Worm (Caenorhabditis elegans) whole organism, L2 larva: Measurements from ENCODE around the gene T13H5.1.

ENCODE experiments used
- C34F6.9 ChIP-seq: fragments of 150-350 bp; optimal IDR thresholded peaks from 2 replicates; lab custom pipeline; 2014; ENCODE audit warnings: missing biosample characterization, missing genetic modification characterization
- R02D3.7 ChIP-seq: fragments of 150-350 bp; optimal IDR thresholded peaks from 2 replicates; lab custom pipeline; 2014; ENCODE audit warnings: missing biosample characterization, missing genetic modification characterization
- Y55F3AM.14 ChIP-seq: fragments of 200-800 bp; sonication (Bioruptor generic); optimal IDR thresholded peaks from 2 replicates; lab custom pipeline; 2018; ENCODE audit warnings: mild to moderate bottlenecking, missing genetic modification characterization, missing compliant biosample characterization
- ZK546.5 ChIP-seq: sonication (generic microtip); optimal IDR thresholded peaks from 2 replicates; lab custom pipeline; 2017; ENCODE audit warnings: missing biosample characterization, missing genetic modification characterization
- aly-2 ChIP-seq: fragments of 150-350 bp; optimal IDR thresholded peaks from 2 replicates; lab custom pipeline; 2014; ENCODE audit warnings: missing biosample characterization, missing genetic modification characterization
- ama-1 ChIP-seq: fragments of 150-350 bp; optimal IDR thresholded peaks from 2 replicates; lab custom pipeline; 2018; ENCODE audit warnings: inconsistent platforms
- blmp-1 ChIP-seq: sonication (generic microtip); optimal IDR thresholded peaks from 2 replicates; lab custom pipeline; 2017; ENCODE audit warnings: missing genetic modification characterization, mild to moderate bottlenecking, missing compliant biosample characterization, antibody characterized with exemption, moderate library complexity; ENCODE audit not compliant: insufficient read depth
- ceh-16 ChIP-seq: fragments of 150-350 bp; optimal IDR thresholded peaks from 2 replicates; lab custom pipeline; 2014; ENCODE audit warnings: missing biosample characterization, missing genetic modification characterization
- ceh-82 ChIP-seq: fragments of 150-350 bp; optimal IDR thresholded peaks from 2 replicates; lab custom pipeline; 2014; ENCODE audit warnings: missing biosample characterization, missing genetic modification characterization
- crh-2 ChIP-seq: sonication (generic microtip); optimal IDR thresholded peaks from 2 replicates; lab custom pipeline; 2017; ENCODE audit warnings: missing biosample characterization, missing genetic modification characterization
- dmd-4 ChIP-seq: sonication (generic microtip); optimal IDR thresholded peaks from 2 replicates; lab custom pipeline; 2017; ENCODE audit warnings: missing biosample characterization, missing genetic modification characterization
- elt-1 ChIP-seq: fragments of 150-350 bp; optimal IDR thresholded peaks from 2 replicates; lab custom pipeline; 2014; ENCODE audit warnings: missing biosample characterization, missing genetic modification characterization
- elt-3 ChIP-seq: sonication (generic microtip); optimal IDR thresholded peaks from 2 replicates; lab custom pipeline; 2017; ENCODE audit warnings: missing biosample characterization, missing genetic modification characterization
- fos-1 ChIP-seq: fragments of 150-350 bp; optimal IDR thresholded peaks from 2 replicates; lab custom pipeline; 2014; ENCODE audit warnings: missing biosample characterization, missing genetic modification characterization
- gmeb-1 ChIP-seq: fragments of 150-350 bp; optimal IDR thresholded peaks from 2 replicates; lab custom pipeline; 2014; ENCODE audit warnings: missing biosample characterization, missing genetic modification characterization
- lin-11 ChIP-seq: fragments of 150-350 bp; sonication (generic microtip); optimal IDR thresholded peaks from 2 replicates; lab custom pipeline; 2014; ENCODE audit warnings: missing biosample characterization, missing genetic modification characterization, inconsistent platforms, mixed read lengths
- lin-13 ChIP-seq: fragments of 150-350 bp; optimal IDR thresholded peaks from 2 replicates; lab custom pipeline; 2014; ENCODE audit warnings: missing biosample characterization, missing genetic modification reagents, missing genetic modification characterization
- lsy-2 ChIP-seq, 2 experiments: fragments of 150-350 bp in 1 of 2; sonication (generic microtip) in 1 of 2; optimal IDR thresholded peaks; 2 replicates each; lab custom pipeline; 2014 to 2017; ENCODE audit warnings: missing biosample characterization in 2 of 2, missing genetic modification characterization in 2 of 2
- mab-5 ChIP-seq: fragments of 150-350 bp; optimal IDR thresholded peaks from 2 replicates; lab custom pipeline; 2014; ENCODE audit warnings: missing biosample characterization, missing genetic modification characterization
- mbf-1 ChIP-seq: sonication (generic microtip); optimal IDR thresholded peaks from 2 replicates; lab custom pipeline; 2017; ENCODE audit warnings: missing biosample characterization, missing genetic modification characterization
- mdl-1 ChIP-seq, 2 experiments: fragments of 150-350 bp in 1 of 2; sonication (generic microtip) in 1 of 2; optimal IDR thresholded peaks; 2 replicates each; lab custom pipeline; 2017; ENCODE audit warnings: missing biosample characterization in 2 of 2, missing genetic modification characterization in 2 of 2
- nhr-10 ChIP-seq: sonication (generic microtip); optimal IDR thresholded peaks from 2 replicates; lab custom pipeline; 2017; ENCODE audit warnings: missing biosample characterization, missing genetic modification characterization
- nhr-11 ChIP-seq: fragments of 150-350 bp; optimal IDR thresholded peaks from 2 replicates; lab custom pipeline; 2014; ENCODE audit warnings: missing biosample characterization, missing genetic modification characterization
- nhr-12 ChIP-seq: fragments of 150-350 bp; optimal IDR thresholded peaks from 2 replicates; lab custom pipeline; 2014; ENCODE audit warnings: missing biosample characterization, missing genetic modification characterization
- nhr-129 ChIP-seq: fragments of 150-350 bp; optimal IDR thresholded peaks from 2 replicates; lab custom pipeline; 2014; ENCODE audit warnings: missing biosample characterization, missing genetic modification characterization
- nhr-21 ChIP-seq: fragments of 150-350 bp; optimal IDR thresholded peaks from 2 replicates; lab custom pipeline; 2014; ENCODE audit warnings: missing biosample characterization, missing genetic modification characterization
- nhr-23 ChIP-seq: fragments of 150-350 bp; optimal IDR thresholded peaks from 2 replicates; lab custom pipeline; 2014; ENCODE audit warnings: missing biosample characterization, missing genetic modification reagents, missing genetic modification characterization
- nhr-25 ChIP-seq: fragments of 150-350 bp; sonication (generic microtip); optimal IDR thresholded peaks from 3 replicates; lab custom pipeline; 2014; ENCODE audit warnings: missing biosample characterization, missing genetic modification characterization
- nhr-6 ChIP-seq: fragments of 150-350 bp; optimal IDR thresholded peaks from 2 replicates; lab custom pipeline; 2014; ENCODE audit warnings: missing biosample characterization, missing genetic modification characterization
- nhr-77 ChIP-seq: fragments of 150-350 bp; optimal IDR thresholded peaks from 2 replicates; lab custom pipeline; 2014; ENCODE audit warnings: missing biosample characterization, missing genetic modification characterization
- peb-1 ChIP-seq: fragments of 150-350 bp; optimal IDR thresholded peaks from 2 replicates; lab custom pipeline; 2014; ENCODE audit warnings: missing biosample characterization, missing genetic modification characterization
- sma-9 ChIP-seq, 2 experiments: fragments of 150-350 bp in 1 of 2; sonication (generic microtip) in 1 of 2; optimal IDR thresholded peaks; 2 replicates each; lab custom pipeline; 2014 to 2016; ENCODE audit warnings: missing genetic modification characterization in 2 of 2, mild to moderate bottlenecking in 1 of 2, missing biosample characterization in 1 of 2, missing compliant biosample characterization in 1 of 2, missing genetic modification reagents in 1 of 2, moderate library complexity in 1 of 2
- snpc-4 ChIP-seq: fragments of 150-350 bp; optimal IDR thresholded peaks from 2 replicates; lab custom pipeline; 2014; ENCODE audit warnings: missing biosample characterization, missing genetic modification characterization
- unc-39 ChIP-seq: fragments of 150-350 bp; optimal IDR thresholded peaks from 2 replicates; lab custom pipeline; 2014; ENCODE audit warnings: missing biosample characterization, missing genetic modification characterization
- unc-55 ChIP-seq: fragments of 150-350 bp; sonication (generic microtip); optimal IDR thresholded peaks from 3 replicates; lab custom pipeline; 2014; ENCODE audit warnings: missing biosample characterization, missing genetic modification reagents, missing genetic modification characterization
- unc-62 ChIP-seq: fragments of 150-350 bp; optimal IDR thresholded peaks from 2 replicates; lab custom pipeline; 2014; ENCODE audit warnings: missing biosample characterization, missing genetic modification reagents, missing genetic modification characterization
- zag-1 ChIP-seq: fragments of 150-350 bp; optimal IDR thresholded peaks from 2 replicates; lab custom pipeline; 2014; ENCODE audit warnings: missing biosample characterization, missing genetic modification characterization
- ztf-1 ChIP-seq: fragments of 200-800 bp; sonication (Bioruptor generic); conservative IDR thresholded peaks from 2 replicates; pipeline ENCODE4 v1.3.6; 2022; ENCODE audit warnings: missing genetic modification characterization, missing compliant biosample characterization
- ztf-11 ChIP-seq: sonication (generic microtip); optimal IDR thresholded peaks from 2 replicates; lab custom pipeline; 2017; ENCODE audit warnings: missing biosample characterization, missing genetic modification characterization
- ztf-4 ChIP-seq: fragments of 150-350 bp; optimal IDR thresholded peaks from 2 replicates; lab custom pipeline; 2014; ENCODE audit warnings: missing biosample characterization, missing genetic modification characterization

T13H5.1 gene

DNA sequence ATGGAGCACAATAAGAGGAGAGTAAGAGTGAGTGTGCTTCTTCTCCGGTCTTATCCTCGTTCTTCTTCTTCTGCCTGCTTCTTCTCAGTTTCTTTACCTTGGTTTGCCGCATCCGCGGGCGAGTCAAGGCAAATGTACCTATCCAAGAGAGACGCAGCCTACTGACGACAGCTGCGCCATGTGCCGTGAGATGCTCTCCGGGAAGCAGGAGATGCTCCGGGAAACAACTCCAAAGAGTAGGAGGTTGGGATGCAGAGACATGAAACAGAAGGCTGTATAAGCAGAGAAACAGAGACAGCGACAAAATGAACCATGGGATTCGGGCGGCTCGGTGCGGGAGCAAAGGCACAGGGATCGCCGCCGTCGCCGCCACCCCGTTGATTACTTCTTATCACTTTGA lies 9.8 kb downstream of the T13H5.1 start (continued):
- no peak for TF ChIP-seq ztf-11 (tag; lab: Kevin White, UChicago)
- TF ChIP-seq aly-2 = no peak
- TF ChIP-seq nhr-6 (tag; lab: Kevin White, UChicago) = no peak
- peak; percentile 34 for TF ChIP-seq C34F6.9 (tag; lab: Kevin White, UChicago)
- TF ChIP-seq sma-9 (GFP tag; optimal IDR thresholded peaks at IDR 0.05; lab: Kevin White, UChicago) = peak; percentile 35
- no peak for TF ChIP-seq sma-9 (tag; optimal IDR thresholded peaks at IDR 0.05; lab: Kevin White, UChicago)
- TF ChIP-seq dmd-4 (tag; lab: Kevin White, UChicago) = no peak

DNA sequence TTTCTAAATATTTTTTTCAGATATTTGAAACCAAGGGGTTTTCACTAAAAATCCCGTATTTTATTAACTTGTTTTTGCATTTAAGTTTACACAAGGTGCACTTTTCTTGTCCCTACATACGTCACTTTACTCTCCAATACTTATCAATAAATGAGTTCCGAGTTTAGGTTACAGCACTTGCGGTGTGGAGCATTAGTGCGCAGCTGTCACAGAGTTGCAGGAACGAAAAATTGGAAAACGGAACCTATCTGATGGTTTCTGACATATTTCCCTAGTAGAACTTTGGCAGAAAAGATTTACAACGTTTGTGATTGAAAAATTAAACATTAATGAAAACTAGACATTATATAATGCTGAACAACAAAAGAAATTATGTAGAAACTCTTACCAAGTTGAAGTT lies 10.7 kb downstream of the T13H5.1 start:
- no peak for TF ChIP-seq ama-1 (lab: Kevin White, UChicago)
- TF ChIP-seq, all 48 proteins: peak for 0

DNA sequence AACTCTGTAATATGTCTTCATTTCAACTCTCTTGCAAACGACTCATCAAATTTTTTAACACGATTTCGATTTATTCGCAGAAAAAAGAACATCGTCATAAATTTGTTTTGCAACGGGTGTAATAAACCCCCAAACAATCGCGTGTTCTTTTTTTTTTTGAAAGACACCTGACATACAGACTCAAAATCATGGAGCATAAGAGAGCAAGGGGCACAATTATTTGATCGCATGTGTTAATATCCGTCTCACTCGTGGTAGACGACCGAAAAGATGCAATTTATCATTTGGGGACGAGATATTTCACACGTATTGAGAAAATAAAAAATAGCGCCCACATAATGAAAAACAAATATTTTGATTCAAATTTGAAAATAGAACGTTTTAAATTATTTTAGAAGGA lies 12.7 kb downstream of the T13H5.1 start:
- TF ChIP-seq lsy-2 (tag; optimal IDR thresholded peaks at IDR 0.05; lab: Kevin White, UChicago) = peak in 1 of 2 experiments; percentile 0
- peak; percentile 17 for TF ChIP-seq sma-9 (GFP tag; optimal IDR thresholded peaks at IDR 0.05; lab: Kevin White, UChicago)
- TF ChIP-seq sma-9 (tag; optimal IDR thresholded peaks at IDR 0.05; lab: Kevin White, UChicago) = no peak
- TF ChIP-seq nhr-129 (tag; lab: Kevin White, UChicago) = peak; percentile 20
- no peak for TF ChIP-seq dmd-4 (tag; lab: Kevin White, UChicago)
- TF ChIP-seq, all 48 proteins: peak for 3

DNA sequence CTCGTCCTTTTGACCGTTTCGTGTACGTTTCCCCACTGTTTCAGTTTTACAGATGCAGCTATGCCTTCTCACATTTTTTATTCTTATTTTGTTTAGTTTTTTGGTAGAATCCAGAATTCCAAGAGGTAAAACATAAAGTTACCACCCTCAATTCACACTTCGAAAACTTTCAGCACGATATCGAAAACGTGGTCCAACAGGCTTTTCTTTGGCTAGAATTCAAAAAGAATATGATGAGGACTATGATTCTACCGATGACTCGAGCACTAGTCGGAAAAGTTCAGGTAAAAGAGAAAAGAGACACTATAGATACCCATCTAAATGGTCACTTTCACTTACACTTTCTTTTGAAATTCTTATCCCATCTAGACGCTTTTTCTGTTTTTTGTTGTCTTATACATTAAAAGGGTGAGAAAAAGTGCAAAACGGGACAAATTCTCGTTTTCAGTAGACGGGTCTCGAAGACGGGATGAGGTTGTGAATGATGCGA lies 14.6 kb downstream of the T13H5.1 start, which contains the start of gene M05D6.9:
TSS of gene M05D6.9 (plus strand) at position 51 of the 490 bp plus-strand sequence.
- TF ChIP-seq ceh-82 = no peak
- no peak for TF ChIP-seq C34F6.9 (tag; lab: Kevin White, UChicago)
- peak; percentile 75 for TF ChIP-seq blmp-1 (tag; lab: Kevin White, UChicago)

DNA sequence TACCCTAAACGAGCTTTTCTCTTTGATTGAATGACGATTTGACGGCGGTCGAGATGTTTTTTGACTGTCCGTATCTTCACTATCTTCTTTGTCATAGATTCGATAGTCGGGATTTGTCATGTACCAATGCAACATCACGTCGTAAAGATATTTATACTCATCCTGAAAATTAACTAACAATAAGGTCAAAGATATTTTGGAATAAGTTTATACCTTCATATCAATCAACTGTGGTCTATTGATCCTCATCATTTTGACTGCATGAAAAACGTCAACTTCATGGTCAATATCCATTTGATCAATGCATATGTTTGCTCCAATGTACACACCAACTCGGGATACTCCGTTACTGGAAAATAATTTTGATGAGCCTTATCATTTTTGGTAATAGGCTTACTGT lies 20.7 kb downstream of the T13H5.1 start:
- TF ChIP-seq nhr-11 (tag; lab: Kevin White, UChicago) (no peak), nhr-77 (tag; lab: Kevin White, UChicago) (no peak), elt-3 (tag; lab: Kevin White, UChicago) (no peak), ama-1 (lab: Kevin White, UChicago) (no peak), unc-55 (GFP tag; lab: Kevin White, UChicago) (no peak), lin-13 (GFP tag; lab: Kevin White, UChicago) (no peak), Y55F3AM.14 (no peak), gmeb-1 (tag; lab: Kevin White, UChicago) (no peak)

DNA sequence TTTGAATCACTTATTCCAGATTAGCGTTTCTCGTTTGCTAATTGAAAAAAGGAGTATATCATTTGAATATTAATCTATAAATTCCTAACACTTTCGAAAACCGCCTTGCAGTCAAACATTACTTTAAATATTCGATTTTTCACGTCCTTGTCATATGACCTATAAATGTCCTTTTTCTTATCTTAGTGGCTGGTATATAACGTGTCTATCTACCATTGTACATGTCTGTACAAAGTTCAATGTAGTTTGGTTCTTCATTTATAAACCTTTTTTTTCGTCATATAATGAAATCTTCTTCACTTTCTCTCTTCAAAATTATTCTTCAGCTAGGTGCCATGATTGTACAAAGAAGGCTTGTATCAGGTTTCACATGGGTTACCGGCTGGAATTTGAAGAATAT lies 23.3 kb downstream of the T13H5.1 start, which contains the start of gene gbh-2:
TSS of gene gbh-2 (plus strand) at position 277 of the 400 bp plus-strand sequence.
- TF ChIP-seq blmp-1 (tag; lab: Kevin White, UChicago) (peak; percentile 57), lsy-2 (tag; optimal IDR thresholded peaks at IDR 0.05; lab: Kevin White, UChicago) (peak in 1 of 2 experiments; percentile 3), nhr-10 (no peak), ztf-1 (GFP tag; lab: Robert Waterston, UW) (no peak), ZK546.5 (tag; lab: Kevin White, UChicago) (no peak), nhr-23 (tag; lab: Kevin White, UChicago) (no peak), unc-55 (GFP tag; lab: Kevin White, UChicago) (no peak), gmeb-1 (tag; lab: Kevin White, UChicago) (peak; percentile 48), nhr-25 (tag; lab: Kevin White, UChicago) (peak; percentile 92), fos-1 (tag; lab: Kevin White, UChicago) (peak; percentile 73), snpc-4 (no peak), lin-11 (tag; lab: Kevin White, UChicago) (no peak), aly-2 (no peak), sma-9 (GFP tag; optimal IDR thresholded peaks at IDR 0.05; lab: Kevin White, UChicago) (peak; percentile 89), sma-9 (tag; optimal IDR thresholded peaks at IDR 0.05; lab: Kevin White, UChicago) (no peak), mdl-1 (tag; optimal IDR thresholded peaks at IDR 0.05; lab: Kevin White, UChicago) (no peak), ceh-82 (no peak), nhr-77 (tag; lab: Kevin White, UChicago) (no peak), mbf-1 (no peak), ztf-4 (tag; lab: Kevin White, UChicago) (no peak), ceh-16 (tag; lab: Kevin White, UChicago) (no peak), dmd-4 (tag; lab: Kevin White, UChicago) (no peak), nhr-11 (tag; lab: Kevin White, UChicago) (no peak), ama-1 (lab: Kevin White, UChicago) (no peak), peb-1 (tag; lab: Kevin White, UChicago) (no peak), nhr-21 (tag; lab: Kevin White, UChicago) (peak; percentile 80), crh-2 (peak; percentile 86), nhr-6 (tag; lab: Kevin White, UChicago) (peak; percentile 24), nhr-12 (tag; lab: Kevin White, UChicago) (no peak), C34F6.9 (tag; lab: Kevin White, UChicago) (no peak), R02D3.7 (tag; lab: Kevin White, UChicago) (no peak), lin-13 (GFP tag; lab: Kevin White, UChicago) (no peak), mab-5 (tag; lab: Kevin White, UChicago) (no peak), unc-39 (no peak), unc-62 (GFP tag; lab: Kevin White, UChicago) (no peak), elt-1 (tag; lab: Kevin White, UChicago) (no peak), ztf-11 (tag; lab: Kevin White, UChicago) (no peak), zag-1 (tag; lab: Kevin White, UChicago) (no peak)
